Fruit fly (Drosophila melanogaster): ENCODE data around the gene CG31517.

dm6 chr3R:13995426-13995825 lies 47.2 kb downstream of the CG31517 start:
- no peak for TF ChIP-seq CG11695 (GFP tag; IDR thresholded peaks at IDR 0.05)
- no peak for TF ChIP-seq luna (GFP tag; optimal IDR thresholded peaks at IDR 0.05)
- no peak for TF ChIP-seq cato (GFP tag; optimal IDR thresholded peaks at IDR 0.05; ENCODE audit: borderline replicate concordance)
- TF ChIP-seq CG15269 (tag; optimal IDR thresholded peaks at IDR 0.05): no peak
- no peak for TF ChIP-seq al (GFP tag; IDR thresholded peaks at IDR 0.05)
- TF ChIP-seq CG10366 (GFP tag; IDR thresholded peaks at IDR 0.05): no peak
- TF ChIP-seq Trl (optimal IDR thresholded peaks at IDR 0.05): no peak
- no peak for TF ChIP-seq Trl (GFP tag; optimal IDR thresholded peaks at IDR 0.05)
- no peak for TF ChIP-seq Vsx1 (GFP tag; optimal IDR thresholded peaks at IDR 0.05)
- TF ChIP-seq Max (GFP tag; optimal IDR thresholded peaks at IDR 0.05): no peak

Data from whole organism, embryonic.